Fruit fly (Drosophila melanogaster) whole organism, embryonic: Measurements from ENCODE around the gene Polr2I.

Source experiments
- CG1024 ChIP-seq: fragments of 200-800 bp; sonication (Bioruptor generic); IDR thresholded peaks from 2 replicates; pipeline ENCODE4 v1.3.6; 2022; ENCODE audit warnings: missing biosample characterization, missing genetic modification characterization
- CG10274 ChIP-seq: fragments of 200-800 bp; sonication (Bioruptor generic); optimal IDR thresholded peaks from 3 replicates; lab custom pipeline; 2017; ENCODE audit warnings: missing biosample characterization, mild to moderate bottlenecking, missing genetic modification characterization
- CG10321 ChIP-seq: fragments of 200-800 bp; sonication (Bioruptor generic); IDR thresholded peaks from 2 replicates; pipeline ENCODE4 v1.3.6; 2022; ENCODE audit warnings: missing biosample characterization, missing genetic modification characterization
- CG10959 ChIP-seq: fragments of 200-800 bp; sonication (Bioruptor generic); IDR thresholded peaks from 2 replicates; pipeline ENCODE4 v1.3.6; 2022; ENCODE audit warnings: missing biosample characterization, missing genetic modification characterization
- CG11398 ChIP-seq: fragments of 200-800 bp; sonication (Bioruptor generic); optimal IDR thresholded peaks from 2 replicates; lab custom pipeline; 2016; ENCODE audit warnings: missing biosample characterization, missing genetic modification characterization
- CG11723 ChIP-seq: fragments of 200-800 bp; sonication (Bioruptor generic); optimal IDR thresholded peaks from 2 replicates; lab custom pipeline; 2017; ENCODE audit warnings: missing biosample characterization, mild to moderate bottlenecking, missing genetic modification characterization
- CG13624 ChIP-seq: fragments of 200-800 bp; sonication (Bioruptor generic); optimal IDR thresholded peaks from 2 replicates; lab custom pipeline; 2016; ENCODE audit warnings: missing biosample characterization, missing genetic modification characterization
- CG15479 ChIP-seq: fragments of 200-800 bp; sonication (Bioruptor generic); optimal IDR thresholded peaks from 3 replicates; lab custom pipeline; 2019; ENCODE audit warnings: missing biosample characterization, mild to moderate bottlenecking, missing genetic modification characterization, moderate library complexity
- CG1603 ChIP-seq: fragments of 200-800 bp; sonication (Bioruptor generic); optimal IDR thresholded peaks from 2 replicates; lab custom pipeline; 2019; ENCODE audit warnings: missing biosample characterization, mild to moderate bottlenecking, missing genetic modification characterization, moderate library complexity
- CG17328 ChIP-seq: fragments of 200-800 bp; sonication (Bioruptor generic); IDR thresholded peaks from 2 replicates; pipeline ENCODE4 v1.3.6; 2022; ENCODE audit warnings: missing biosample characterization, missing genetic modification characterization
- CG2875 ChIP-seq: fragments of 200-800 bp; sonication (Bioruptor generic); optimal IDR thresholded peaks from 2 replicates; lab custom pipeline; 2017; ENCODE audit warnings: missing biosample characterization, mild to moderate bottlenecking, missing genetic modification characterization, missing genetic modification reagents
- CG30431 ChIP-seq: fragments of 200-800 bp; sonication (Bioruptor generic); optimal IDR thresholded peaks from 2 replicates; lab custom pipeline; 2017; ENCODE audit warnings: missing biosample characterization, missing genetic modification characterization
- CG31441 ChIP-seq: fragments of 200-800 bp; sonication (Bioruptor generic); IDR thresholded peaks from 2 replicates; pipeline ENCODE4 v1.3.6; 2022; ENCODE audit warnings: missing biosample characterization, missing genetic modification characterization
- CG3281 ChIP-seq: fragments of 200-800 bp; sonication (Bioruptor generic); optimal IDR thresholded peaks from 3 replicates; lab custom pipeline; 2017; ENCODE audit warnings: missing biosample characterization, mild to moderate bottlenecking, missing genetic modification characterization
- CG34422 ChIP-seq: fragments of 200-800 bp; sonication (Bioruptor generic); IDR thresholded peaks from 3 replicates; pipeline ENCODE4 v1.3.6; 2022; ENCODE audit warnings: missing biosample characterization, missing genetic modification characterization
- CG4617 ChIP-seq: fragments of 200-800 bp; sonication (Bioruptor generic); optimal IDR thresholded peaks from 3 replicates; lab custom pipeline; 2016; ENCODE audit warnings: missing biosample characterization, missing genetic modification characterization, borderline replicate concordance
- CG6272 ChIP-seq: fragments of 200-800 bp; sonication (Bioruptor generic); IDR thresholded peaks from 2 replicates; pipeline ENCODE4 v1.3.6; 2022; ENCODE audit warnings: missing biosample characterization, missing genetic modification characterization
- CG6765 ChIP-seq: fragments of 200-800 bp; sonication (Bioruptor generic); optimal IDR thresholded peaks from 3 replicates; lab custom pipeline; 2017; ENCODE audit warnings: missing biosample characterization, mild to moderate bottlenecking, missing genetic modification characterization
- CG7271 ChIP-seq: fragments of 200-800 bp; sonication (Bioruptor generic); optimal IDR thresholded peaks from 2 replicates; lab custom pipeline; 2018; ENCODE audit warnings: missing biosample characterization, mild to moderate bottlenecking, missing genetic modification characterization, moderate library complexity
- CG7928 ChIP-seq: fragments of 200-800 bp; sonication (Bioruptor generic); optimal IDR thresholded peaks from 2 replicates; lab custom pipeline; 2017; ENCODE audit warnings: missing biosample characterization, mild to moderate bottlenecking, missing genetic modification characterization
- CG8944 ChIP-seq: fragments of 200-800 bp; sonication (Bioruptor generic); optimal IDR thresholded peaks from 3 replicates; lab custom pipeline; 2016; ENCODE audit warnings: missing biosample characterization, missing genetic modification characterization
- D19A ChIP-seq: fragments of 200-800 bp; optimal IDR thresholded peaks from 3 replicates; lab custom pipeline; 2019; ENCODE audit warnings: missing biosample characterization, mild to moderate bottlenecking, missing genetic modification characterization, moderate library complexity
- Dad ChIP-seq: fragments of 200-800 bp; sonication (Bioruptor generic); optimal IDR thresholded peaks from 3 replicates; lab custom pipeline; 2016; ENCODE audit warnings: missing biosample characterization, missing genetic modification characterization
- Dbx ChIP-seq: fragments of 200-800 bp; sonication (Bioruptor generic); IDR thresholded peaks from 3 replicates; pipeline ENCODE4 v1.3.6; 2022; ENCODE audit warnings: missing biosample characterization, missing genetic modification characterization
- ERR ChIP-seq: fragments of 200-800 bp; sonication (Bioruptor generic); optimal IDR thresholded peaks from 2 replicates; lab custom pipeline; 2016; ENCODE audit warnings: missing biosample characterization, missing genetic modification characterization
- HLH54F ChIP-seq: fragments of 200-800 bp; sonication (Bioruptor generic); optimal IDR thresholded peaks from 3 replicates; lab custom pipeline; 2016; ENCODE audit warnings: missing biosample characterization, missing genetic modification characterization
- NC2β ChIP-seq: fragments of 200-800 bp; sonication (Bioruptor generic); optimal IDR thresholded peaks from 2 replicates; lab custom pipeline; 2016; ENCODE audit warnings: missing biosample characterization, missing genetic modification characterization
- NK7.1 ChIP-seq: fragments of 200-800 bp; sonication (Bioruptor generic); optimal IDR thresholded peaks from 3 replicates; lab custom pipeline; 2016; ENCODE audit warnings: missing biosample characterization, missing genetic modification characterization
- PHDP ChIP-seq: fragments of 200-800 bp; sonication (Bioruptor generic); optimal IDR thresholded peaks from 3 replicates; lab custom pipeline; 2018; ENCODE audit warnings: missing biosample characterization, mild to moderate bottlenecking, missing genetic modification characterization, moderate library complexity
- Rx ChIP-seq: fragments of 200-800 bp; sonication (Bioruptor generic); IDR thresholded peaks from 2 replicates; pipeline ENCODE4 v1.3.6; 2022; ENCODE audit warnings: missing biosample characterization, missing genetic modification characterization
- ac ChIP-seq: fragments of 200-800 bp; sonication (Bioruptor generic); optimal IDR thresholded peaks from 3 replicates; lab custom pipeline; 2017; ENCODE audit warnings: missing biosample characterization, mild to moderate bottlenecking, missing genetic modification characterization
- bigmax ChIP-seq: fragments of 200-800 bp; sonication (Bioruptor generic); optimal IDR thresholded peaks from 2 replicates; lab custom pipeline; 2018; ENCODE audit warnings: missing biosample characterization, mild to moderate bottlenecking, missing genetic modification characterization
- chn ChIP-seq: fragments of 200-800 bp; sonication (Bioruptor generic); optimal IDR thresholded peaks from 2 replicates; lab custom pipeline; 2016; ENCODE audit warnings: missing biosample characterization, missing genetic modification characterization
- crol ChIP-seq: fragments of 200-800 bp; sonication (Bioruptor generic); IDR thresholded peaks from 2 replicates; pipeline ENCODE4 v1.3.6; 2022; ENCODE audit warnings: missing biosample characterization, missing genetic modification characterization
- crp ChIP-seq, 2 experiments: fragments of 200-800 bp; sonication (Bioruptor generic); optimal IDR thresholded peaks; 2 replicates in 1 of 2; 3 replicates in 1 of 2; lab custom pipeline; 2017; ENCODE audit warnings: missing biosample characterization in 2 of 2, missing genetic modification characterization in 2 of 2, mild to moderate bottlenecking in 1 of 2, moderate library complexity in 1 of 2
- dan ChIP-seq: fragments of 200-800 bp; sonication (Bioruptor generic); IDR thresholded peaks from 2 replicates; pipeline ENCODE4 v1.3.6; 2022; ENCODE audit warnings: missing biosample characterization, missing genetic modification characterization
- fru ChIP-seq: fragments of >200 bp; optimal IDR thresholded peaks from 2 replicates; lab custom pipeline; 2017
- gro ChIP-seq: fragments of 200-800 bp; sonication (Bioruptor generic); optimal IDR thresholded peaks from 2 replicates; lab custom pipeline; 2016; ENCODE audit warnings: missing biosample characterization, missing genetic modification characterization
- ham ChIP-seq: fragments of 200-800 bp; sonication (Bioruptor generic); IDR thresholded peaks from 2 replicates; pipeline ENCODE4 v1.3.6; 2022; ENCODE audit warnings: missing biosample characterization, missing genetic modification characterization
- hb ChIP-seq: fragments of 200-800 bp; sonication (Bioruptor generic); IDR thresholded peaks from 3 replicates; pipeline ENCODE4 v1.3.6; 2022; ENCODE audit warnings: missing biosample characterization, missing genetic modification characterization; ENCODE audit not compliant: partially characterized antibody
- ind ChIP-seq: fragments of 200-800 bp; sonication (Bioruptor generic); optimal IDR thresholded peaks from 3 replicates; lab custom pipeline; 2016; ENCODE audit warnings: missing biosample characterization, missing genetic modification characterization
- lbe ChIP-seq: fragments of 200-800 bp; sonication (Bioruptor generic); optimal IDR thresholded peaks from 2 replicates; lab custom pipeline; 2016; ENCODE audit warnings: missing biosample characterization, mild to moderate bottlenecking, missing genetic modification characterization
- lov ChIP-seq, 2 experiments: fragments of 200-800 bp in 1 of 2; fragments of >200 bp in 1 of 2; sonication (Bioruptor generic) in 1 of 2; IDR thresholded peaks in 1 of 2; optimal IDR thresholded peaks in 1 of 2; 2 replicates in 1 of 2; 3 replicates in 1 of 2; pipeline versions ENCODE4 v1.3.6 to Lab custom; 2017 to 2022; ENCODE audit warnings: missing biosample characterization in 1 of 2, missing genetic modification characterization in 1 of 2
- phol ChIP-seq: fragments of 200-800 bp; sonication (Bioruptor generic); optimal IDR thresholded peaks from 3 replicates; lab custom pipeline; 2018; ENCODE audit warnings: missing biosample characterization, mild to moderate bottlenecking, missing genetic modification characterization, moderate library complexity
- pum ChIP-seq: fragments of 200-800 bp; sonication (Bioruptor generic); optimal IDR thresholded peaks from 2 replicates; lab custom pipeline; 2016; ENCODE audit warnings: missing biosample characterization, missing genetic modification characterization
- pzg ChIP-seq: fragments of 200-800 bp; sonication (Bioruptor generic); optimal IDR thresholded peaks from 3 replicates; lab custom pipeline; 2018; ENCODE audit warnings: missing biosample characterization, mild to moderate bottlenecking, missing genetic modification characterization, moderate library complexity
- run ChIP-seq: fragments of 200-800 bp; sonication (Bioruptor generic); optimal IDR thresholded peaks from 3 replicates; lab custom pipeline; 2018; ENCODE audit warnings: missing biosample characterization, mild to moderate bottlenecking, missing genetic modification characterization
- salm ChIP-seq: fragments of 200-800 bp; sonication (Bioruptor generic); optimal IDR thresholded peaks from 2 replicates; lab custom pipeline; 2018; ENCODE audit warnings: missing biosample characterization, mild to moderate bottlenecking, missing genetic modification characterization
- slp2 ChIP-seq: fragments of 200-800 bp; sonication (Bioruptor generic); optimal IDR thresholded peaks from 2 replicates; lab custom pipeline; 2016; ENCODE audit warnings: missing biosample characterization, missing genetic modification characterization
- sob ChIP-seq: fragments of 200-800 bp; sonication (Bioruptor generic); IDR thresholded peaks from 2 replicates; pipeline ENCODE4 v1.3.6; 2022; ENCODE audit warnings: missing biosample characterization, missing genetic modification characterization

Gene Polr2I

dm6 chr3R:14298078-14298896 lies 10.6 kb upstream of the Polr2I start (continued):
- TF ChIP-seq CG13624 (no peak), Rx (GFP tag; lab: Robert Waterston, UW) (no peak), CG2875 (GFP tag; lab: Kevin White, UChicago) (no peak), crol (0 out of 2 replicates have a peak, but pooled peaks have one; percentile 34), NC2β (GFP tag; lab: Kevin White, UChicago) (no peak), ham (GFP tag; lab: Robert Waterston, UW) (no peak), CG6272 (GFP tag; lab: Robert Waterston, UW) (no peak), pum (GFP tag; lab: Kevin White, UChicago) (no peak), lbe (GFP tag; lab: Kevin White, UChicago) (no peak), CG4617 (GFP tag; lab: Kevin White, UChicago) (peak; percentile 82), CG11723 (GFP tag; lab: Kevin White, UChicago) (no peak), sob (GFP tag; lab: Robert Waterston, UW) (no peak), CG6765 (GFP tag; lab: Kevin White, UChicago) (no peak), crp (GFP tag; optimal IDR thresholded peaks at IDR 0.05; lab: Kevin White, UChicago) (no peak), NK7.1 (GFP tag; lab: Kevin White, UChicago) (no peak), ind (GFP tag; lab: Kevin White, UChicago) (no peak), run (no peak), CG34422 (GFP tag; lab: Robert Waterston, UW) (no peak), hb (no peak), CG3281 (GFP tag; lab: Kevin White, UChicago) (no peak), PHDP (no peak), CG7271 (no peak), slp2 (GFP tag; lab: Kevin White, UChicago) (no peak), CG10959 (GFP tag; lab: Robert Waterston, UW) (no peak), chn (GFP tag; lab: Kevin White, UChicago) (no peak), CG15479 (GFP tag; lab: Kevin White, UChicago) (no peak), ac (no peak), CG1603 (tag; lab: Kevin White, UChicago) (no peak), ERR (GFP tag; lab: Kevin White, UChicago) (no peak), phol (tag; lab: Kevin White, UChicago) (no peak), CG31441 (GFP tag; lab: Robert Waterston, UW) (no peak), dan (GFP tag; lab: Robert Waterston, UW) (no peak), HLH54F (GFP tag; lab: Kevin White, UChicago) (no peak), lov (optimal IDR thresholded peaks at IDR 0.05; lab: Kevin White, UChicago) (no peak), lov (GFP tag; IDR thresholded peaks at IDR 0.05; lab: Robert Waterston, UW) (0 out of 3 replicates have a peak, but pooled peaks have one; percentile 3), CG30431 (no peak), gro (GFP tag; lab: Kevin White, UChicago) (no peak), CG10321 (GFP tag; lab: Robert Waterston, UW) (no peak), CG17328 (GFP tag; lab: Robert Waterston, UW) (no peak), fru (lab: Kevin White, UChicago) (no peak), CG7928 (no peak), Dbx (no peak), bigmax (GFP tag; lab: Kevin White, UChicago) (no peak), CG1024 (GFP tag; lab: Robert Waterston, UW) (no peak), D19A (tag; lab: Kevin White, UChicago) (no peak), CG8944 (GFP tag; lab: Kevin White, UChicago) (no peak), CG10274 (no peak), Dad (no peak), pzg (GFP tag; lab: Kevin White, UChicago) (peak; percentile 46), CG11398 (GFP tag; lab: Kevin White, UChicago) (no peak), salm (tag; lab: Kevin White, UChicago) (no peak)
